Worm (Caenorhabditis elegans) whole organism, L1 larva: ENCODE data around the gene dhs-8.

Experiments used
- C04F5.9 ChIP-seq: sonication (generic microtip); optimal IDR thresholded peaks from 2 replicates; lab custom pipeline; 2016; ENCODE audit warnings: missing genetic modification characterization, missing compliant biosample characterization
- C16A3.4 ChIP-seq: fragments of 150-350 bp; optimal IDR thresholded peaks from 2 replicates; lab custom pipeline; 2014; ENCODE audit warnings: missing biosample characterization, missing genetic modification characterization
- F16B12.6 ChIP-seq: fragments of 150-350 bp; optimal IDR thresholded peaks from 2 replicates; lab custom pipeline; 2014; ENCODE audit warnings: missing biosample characterization, missing genetic modification characterization
- aha-1 ChIP-seq: fragments of 150-350 bp; optimal IDR thresholded peaks from 2 replicates; lab custom pipeline; 2014; ENCODE audit warnings: missing biosample characterization, missing genetic modification characterization
- aly-2 ChIP-seq: fragments of 150-350 bp; optimal IDR thresholded peaks from 2 replicates; lab custom pipeline; 2014; ENCODE audit warnings: missing biosample characterization, missing genetic modification characterization
- ama-1 ChIP-seq: fragments of 150-350 bp; optimal IDR thresholded peaks from 2 replicates; lab custom pipeline; 2014
- ceh-8 ChIP-seq: fragments of 200-800 bp; sonication (Bioruptor generic); optimal IDR thresholded peaks from 2 replicates; lab custom pipeline; 2018; ENCODE audit warnings: mild to moderate bottlenecking, missing genetic modification characterization, moderate library complexity, missing compliant biosample characterization
- ceh-82 ChIP-seq, 3 experiments: fragments of 150-350 bp in 1 of 3; sonication (generic microtip) in 2 of 3; optimal IDR thresholded peaks; 2 replicates each; lab custom pipeline; 2014 to 2017; ENCODE audit warnings: missing biosample characterization in 3 of 3, missing genetic modification characterization in 3 of 3
- ceh-88 ChIP-seq: fragments of 200-800 bp; sonication (Bioruptor generic); IDR thresholded peaks from 2 replicates; pipeline ENCODE4 v1.3.6; 2022; ENCODE audit warnings: missing genetic modification characterization, missing compliant biosample characterization
- ceh-90 ChIP-seq: sonication (generic microtip); optimal IDR thresholded peaks from 2 replicates; lab custom pipeline; 2016; ENCODE audit warnings: missing genetic modification characterization, missing compliant biosample characterization
- ces-1 ChIP-seq: fragments of 150-350 bp; optimal IDR thresholded peaks from 2 replicates; lab custom pipeline; 2014; ENCODE audit warnings: missing biosample characterization, missing genetic modification reagents, missing genetic modification characterization
- dpl-1 ChIP-seq, 3 experiments: fragments of 150-350 bp in 2 of 3; sonication (generic microtip) in 1 of 3; optimal IDR thresholded peaks; 2 replicates each; lab custom pipeline; 2014 to 2017; ENCODE audit warnings: missing biosample characterization in 3 of 3, missing genetic modification characterization in 3 of 3, missing genetic modification reagents in 3 of 3
- efl-1 ChIP-seq, 4 experiments: fragments of 150-350 bp; optimal IDR thresholded peaks in 3 of 4; peaks in 1 of 4; 1 replicate in 1 of 4; 2 replicates in 3 of 4; lab custom pipeline; 2014; ENCODE audit warnings: missing biosample characterization in 2 of 4, missing genetic modification characterization in 2 of 4, missing genetic modification reagents in 2 of 4
- efl-3 ChIP-seq: fragments of 200-800 bp; sonication (Bioruptor generic); optimal IDR thresholded peaks from 2 replicates; lab custom pipeline; 2018; ENCODE audit warnings: mild to moderate bottlenecking, missing genetic modification characterization, missing compliant biosample characterization
- elt-3 ChIP-seq, 6 experiments: fragments of 150-350 bp in 1 of 6; sonication (generic microtip); optimal IDR thresholded peaks; 2 replicates each; lab custom pipeline; 2017 to 2018; ENCODE audit warnings: missing biosample characterization in 6 of 6, missing genetic modification characterization in 6 of 6, inconsistent platforms in 1 of 6
- fkh-10 ChIP-seq: sonication (generic microtip); optimal IDR thresholded peaks from 2 replicates; lab custom pipeline; 2017; ENCODE audit warnings: missing biosample characterization, missing genetic modification reagents, missing genetic modification characterization
- fkh-4 ChIP-seq: sonication (generic microtip); optimal IDR thresholded peaks from 2 replicates; lab custom pipeline; 2016; ENCODE audit warnings: missing compliant biosample characterization, missing genetic modification characterization, borderline replicate concordance
- fkh-8 ChIP-seq: sonication (generic microtip); optimal IDR thresholded peaks from 2 replicates; lab custom pipeline; 2016; ENCODE audit warnings: mild to moderate bottlenecking, missing genetic modification characterization, missing compliant biosample characterization
- hlh-17 ChIP-seq: fragments of 200-800 bp; sonication (Bioruptor generic); optimal IDR thresholded peaks from 2 replicates; lab custom pipeline; 2018; ENCODE audit warnings: missing genetic modification characterization, mild to moderate bottlenecking, missing compliant biosample characterization, moderate library complexity, borderline replicate concordance
- hpl-2 ChIP-seq: fragments of 150-350 bp; optimal IDR thresholded peaks from 2 replicates; lab custom pipeline; 2014; ENCODE audit warnings: missing biosample characterization, missing genetic modification reagents, missing genetic modification characterization
- irx-1 ChIP-seq: sonication (generic microtip); optimal IDR thresholded peaks from 2 replicates; lab custom pipeline; 2016; ENCODE audit warnings: missing genetic modification characterization, missing compliant biosample characterization
- isw-1 ChIP-seq: fragments of 200-800 bp; sonication (Bioruptor generic); IDR thresholded peaks from 2 replicates; pipeline ENCODE4 v1.3.6; 2022; ENCODE audit warnings: missing genetic modification characterization, missing compliant biosample characterization
- jun-1 ChIP-seq: fragments of 150-350 bp; optimal IDR thresholded peaks from 2 replicates; lab custom pipeline; 2014; ENCODE audit warnings: missing biosample characterization, missing genetic modification reagents, missing genetic modification characterization
- lin-15B ChIP-seq: fragments of 150-350 bp; sonication (generic microtip); optimal IDR thresholded peaks from 3 replicates; lab custom pipeline; 2014; ENCODE audit warnings: missing biosample characterization, missing genetic modification characterization
- lin-39 ChIP-seq: fragments of 150-350 bp; optimal IDR thresholded peaks from 2 replicates; lab custom pipeline; 2014; ENCODE audit warnings: missing biosample characterization, missing genetic modification reagents, missing genetic modification characterization
- lir-3 ChIP-seq: sonication (generic microtip); optimal IDR thresholded peaks from 2 replicates; lab custom pipeline; 2016; ENCODE audit warnings: mild to moderate bottlenecking, missing genetic modification characterization, moderate library complexity, missing compliant biosample characterization; ENCODE audit not compliant: poor library complexity
- mab-9 ChIP-seq: fragments of 200-800 bp; sonication (Bioruptor generic); IDR thresholded peaks from 2 replicates; pipeline ENCODE4 v1.3.6; 2022; ENCODE audit warnings: missing genetic modification reagents, missing genetic modification characterization, missing compliant biosample characterization
- mef-2 ChIP-seq: fragments of 150-350 bp; optimal IDR thresholded peaks from 2 replicates; lab custom pipeline; 2014; ENCODE audit warnings: missing biosample characterization, missing genetic modification characterization
- nhr-11 ChIP-seq: fragments of 150-350 bp; optimal IDR thresholded peaks from 2 replicates; lab custom pipeline; 2014; ENCODE audit warnings: missing biosample characterization, missing genetic modification characterization
- nhr-12 ChIP-seq: sonication (generic microtip); optimal IDR thresholded peaks from 2 replicates; lab custom pipeline; 2017; ENCODE audit warnings: missing biosample characterization, missing genetic modification characterization
- nhr-237 ChIP-seq: fragments of 150-350 bp; optimal IDR thresholded peaks from 2 replicates; lab custom pipeline; 2014; ENCODE audit warnings: missing biosample characterization, missing genetic modification characterization
- nhr-28 ChIP-seq: fragments of 150-350 bp; optimal IDR thresholded peaks from 2 replicates; lab custom pipeline; 2014; ENCODE audit warnings: missing biosample characterization, missing genetic modification characterization
- nhr-47 ChIP-seq: sonication (generic microtip); optimal IDR thresholded peaks from 2 replicates; lab custom pipeline; 2016; ENCODE audit warnings: mild to moderate bottlenecking, missing genetic modification characterization, moderate library complexity, missing compliant biosample characterization
- nhr-76 ChIP-seq: sonication (generic microtip); optimal IDR thresholded peaks from 2 replicates; lab custom pipeline; 2017; ENCODE audit warnings: missing biosample characterization, missing genetic modification characterization
- nhr-84 ChIP-seq: sonication (generic microtip); optimal IDR thresholded peaks from 2 replicates; lab custom pipeline; 2017; ENCODE audit warnings: missing biosample characterization, missing genetic modification characterization
- nhr-85 ChIP-seq: sonication (generic microtip); peaks from one replicate; lab custom pipeline; 2016; ENCODE audit warnings: missing genetic modification characterization, inconsistent platforms, missing compliant biosample characterization
- nhr-90 ChIP-seq: sonication (generic microtip); optimal IDR thresholded peaks from 2 replicates; lab custom pipeline; 2016; ENCODE audit warnings: mild to moderate bottlenecking, missing genetic modification characterization, missing compliant biosample characterization; ENCODE audit not compliant: poor library complexity
- pag-3 ChIP-seq: sonication (generic microtip); optimal IDR thresholded peaks from 2 replicates; lab custom pipeline; 2017; ENCODE audit warnings: missing genetic modification characterization, mild to moderate bottlenecking, missing compliant biosample characterization, antibody characterized with exemption, borderline replicate concordance; ENCODE audit not compliant: insufficient read depth
- pax-3 ChIP-seq: fragments of 200-800 bp; sonication (Bioruptor generic); optimal IDR thresholded peaks from 2 replicates; lab custom pipeline; 2018; ENCODE audit warnings: mild to moderate bottlenecking, missing genetic modification characterization, moderate library complexity, missing compliant biosample characterization
- pqm-1 ChIP-seq: sonication (generic microtip); optimal IDR thresholded peaks from 3 replicates; lab custom pipeline; 2017; ENCODE audit warnings: missing biosample characterization, missing genetic modification characterization
- snpc-4 ChIP-seq: fragments of 150-350 bp; optimal IDR thresholded peaks from 2 replicates; lab custom pipeline; 2014; ENCODE audit warnings: missing biosample characterization, missing genetic modification characterization
- snu-23 ChIP-seq: sonication (generic microtip); optimal IDR thresholded peaks from 2 replicates; lab custom pipeline; 2016; ENCODE audit warnings: missing genetic modification characterization, missing compliant biosample characterization
- sox-4 ChIP-seq: sonication (generic microtip); optimal IDR thresholded peaks from 2 replicates; lab custom pipeline; 2016; ENCODE audit warnings: missing genetic modification characterization, missing compliant biosample characterization
- sptf-1 ChIP-seq: fragments of 150-350 bp; optimal IDR thresholded peaks from 2 replicates; lab custom pipeline; 2014; ENCODE audit warnings: missing biosample characterization, missing genetic modification characterization
- sup-37 ChIP-seq: fragments of 200-800 bp; sonication (Bioruptor generic); optimal IDR thresholded peaks from 2 replicates; lab custom pipeline; 2018; ENCODE audit warnings: mild to moderate bottlenecking, missing genetic modification characterization, missing compliant biosample characterization
- swsn-7 ChIP-seq: sonication (generic microtip); optimal IDR thresholded peaks from 2 replicates; lab custom pipeline; 2016; ENCODE audit warnings: missing genetic modification characterization, missing compliant biosample characterization
- tbx-2 ChIP-seq: sonication (generic microtip); optimal IDR thresholded peaks from 2 replicates; lab custom pipeline; 2016; ENCODE audit warnings: missing genetic modification characterization, missing compliant biosample characterization
- unc-130 ChIP-seq: fragments of 150-350 bp; optimal IDR thresholded peaks from 2 replicates; lab custom pipeline; 2017; ENCODE audit warnings: missing biosample characterization, missing genetic modification characterization, inconsistent platforms
- unc-30 ChIP-seq: sonication (generic microtip); optimal IDR thresholded peaks from 2 replicates; lab custom pipeline; 2017; ENCODE audit warnings: missing biosample characterization, missing genetic modification characterization
- unc-86 ChIP-seq: sonication (generic microtip); optimal IDR thresholded peaks from 2 replicates; lab custom pipeline; 2016; ENCODE audit warnings: missing genetic modification characterization, missing compliant biosample characterization
- unc-98 ChIP-seq: fragments of 200-800 bp; sonication (Bioruptor generic); IDR thresholded peaks from 2 replicates; pipeline ENCODE4 v1.3.6; 2022; ENCODE audit warnings: missing genetic modification characterization, missing compliant biosample characterization
- xbp-1 ChIP-seq: sonication (generic microtip); optimal IDR thresholded peaks from 2 replicates; lab custom pipeline; 2016; ENCODE audit warnings: missing genetic modification characterization, missing compliant biosample characterization
- zag-1 ChIP-seq: fragments of 150-350 bp; optimal IDR thresholded peaks from 2 replicates; lab custom pipeline; 2014; ENCODE audit warnings: missing biosample characterization, missing genetic modification characterization
- zip-4 ChIP-seq: fragments of 200-800 bp; sonication (Bioruptor generic); optimal IDR thresholded peaks from 2 replicates; lab custom pipeline; 2018; ENCODE audit warnings: mild to moderate bottlenecking, missing genetic modification characterization, moderate library complexity, missing compliant biosample characterization

dhs-8 gene

ce11 chrII:14489407-14489806, 8.4 kb upstream of the dhs-8 start, which contains the start of gene vnut-1 (continued):
- TF ChIP-seq ceh-8 (GFP tag; lab: Kevin White, UChicago) (no peak), xbp-1 (tag; lab: Kevin White, UChicago) (no peak), zip-4 (GFP tag; lab: Kevin White, UChicago) (no peak), nhr-11 (tag; lab: Kevin White, UChicago) (no peak), ceh-88 (GFP tag; lab: Robert Waterston, UW) (no peak), jun-1 (tag; lab: Kevin White, UChicago) (no peak), swsn-7 (peak; percentile 6), nhr-28 (tag; lab: Kevin White, UChicago) (no peak), snpc-4 (tag; lab: Kevin White, UChicago) (no peak), ceh-90 (tag; lab: Kevin White, UChicago) (no peak), fkh-8 (no peak), mef-2 (tag; lab: Kevin White, UChicago) (no peak), sptf-1 (tag; lab: Kevin White, UChicago) (no peak), hlh-17 (GFP tag; lab: Kevin White, UChicago) (no peak), unc-98 (GFP tag; lab: Robert Waterston, UW) (no peak), hpl-2 (GFP tag; lab: Kevin White, UChicago) (no peak), unc-130 (tag; lab: Kevin White, UChicago) (no peak), unc-30 (no peak), mab-9 (GFP tag; lab: Robert Waterston, UW) (no peak), F16B12.6 (tag; lab: Kevin White, UChicago) (no peak), sox-4 (tag; lab: Kevin White, UChicago) (no peak), fkh-4 (no peak), fkh-10 (GFP tag; lab: Kevin White, UChicago) (no peak), unc-86 (tag; lab: Kevin White, UChicago) (no peak), nhr-47 (tag; lab: Kevin White, UChicago) (no peak), lin-39 (tag; lab: Kevin White, UChicago) (no peak), sup-37 (GFP tag; lab: Kevin White, UChicago) (no peak), nhr-237 (tag; lab: Kevin White, UChicago) (no peak), C04F5.9 (no peak), ces-1 (no peak), dpl-1 (GFP tag; optimal IDR thresholded peaks at IDR 0.05; lab: Kevin White, UChicago) (peak in 2 of 3 experiments; percentile 10 to 27), irx-1 (tag; lab: Kevin White, UChicago) (no peak), nhr-90 (peak; percentile 39), ceh-82 (tag; optimal IDR thresholded peaks at IDR 0.05; lab: Kevin White, UChicago) (peak in 1 of 3 experiments; percentile 7), efl-1 (optimal IDR thresholded peaks at IDR 0.05; lab: Kevin White, UChicago) (peak; percentile 5 to 11), efl-1 (GFP tag; optimal IDR thresholded peaks at IDR 0.05 in 1 of 2; lab: Kevin White, UChicago) (peak; percentile 2 to 27), isw-1 (GFP tag; lab: Robert Waterston, UW) (no peak), ama-1 (lab: Kevin White, UChicago) (no peak), nhr-12 (tag; lab: Kevin White, UChicago) (no peak), elt-3 (tag; optimal IDR thresholded peaks at IDR 0.05; lab: Kevin White, UChicago) (peak in 1 of 6 experiments; percentile 6), aha-1 (tag; lab: Kevin White, UChicago) (no peak), tbx-2 (tag; lab: Kevin White, UChicago) (no peak), lir-3 (no peak), nhr-76 (tag; lab: Kevin White, UChicago) (no peak), C16A3.4 (tag; lab: Kevin White, UChicago) (no peak), nhr-84 (tag; lab: Kevin White, UChicago) (no peak), zag-1 (tag; lab: Kevin White, UChicago) (no peak), pax-3 (tag; lab: Kevin White, UChicago) (no peak), efl-3 (no peak), snu-23 (GFP tag; lab: Kevin White, UChicago) (peak; percentile 36), pag-3 (tag; lab: Kevin White, UChicago) (no peak), lin-15B (tag; lab: Kevin White, UChicago) (no peak), aly-2 (tag; lab: Kevin White, UChicago) (no peak), nhr-85 (peak; percentile 72), pqm-1 (no peak)
